Worm (Caenorhabditis elegans): ENCODE data around the gene bpl-1.

bpl-1 gene

ce11 chrII:6327317-6327716, 53.3 kb downstream of the bpl-1 start (continued):
- TF ChIP-seq alr-1 (tag; optimal IDR thresholded peaks at IDR 0.05; ENCODE audit: borderline replicate concordance), result no peak
- TF ChIP-seq nhr-12 (tag; optimal IDR thresholded peaks at IDR 0.05), result no peak
- TF ChIP-seq jun-1 (tag; optimal IDR thresholded peaks at IDR 0.05), result peak; percentile 34
- TF ChIP-seq mab-9 (GFP tag; IDR thresholded peaks at IDR 0.05), result no peak
- no peak for TF ChIP-seq blmp-1 (tag; optimal IDR thresholded peaks at IDR 0.05)
- TF ChIP-seq nhr-84 (tag; optimal IDR thresholded peaks at IDR 0.05), result no peak
- peak; percentile 16 for TF ChIP-seq nhr-20 (tag; optimal IDR thresholded peaks at IDR 0.05)
- TF ChIP-seq ztf-4 (tag; optimal IDR thresholded peaks at IDR 0.05), result no peak
- no peak for TF ChIP-seq snpc-4 (tag; optimal IDR thresholded peaks at IDR 0.05)
- peak; percentile 97 for TF ChIP-seq elt-2 (tag; optimal IDR thresholded peaks at IDR 0.05)
- TF ChIP-seq nhr-47 (tag; optimal IDR thresholded peaks at IDR 0.05), result no peak
- no peak for TF ChIP-seq zip-4 (GFP tag; optimal IDR thresholded peaks at IDR 0.05)
- TF ChIP-seq C34B4.2 (tag; optimal IDR thresholded peaks at IDR 0.05), result no peak

DNA sequence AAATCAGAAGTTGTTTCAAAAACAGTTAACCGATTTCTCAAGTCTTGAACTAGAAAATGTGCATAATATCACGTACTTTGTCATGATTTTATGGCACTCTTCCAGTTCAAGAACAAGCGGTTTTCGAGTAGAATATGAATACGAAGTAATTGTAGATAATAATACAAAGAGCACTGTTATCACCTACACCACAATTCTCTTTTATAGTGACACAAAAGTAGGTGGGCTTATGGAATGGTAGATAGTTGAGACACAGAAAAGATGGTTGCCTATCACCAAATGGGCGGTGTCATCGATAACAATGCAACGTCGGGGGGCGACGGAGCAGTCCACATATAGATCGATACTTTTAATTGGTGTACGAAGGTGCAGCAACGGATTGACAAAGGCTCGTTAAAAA, 54.7 kb downstream of the bpl-1 start:
- TF ChIP-seq elt-3 (tag; optimal IDR thresholded peaks at IDR 0.05) (no peak), grh-1 (GFP tag; IDR thresholded peaks at IDR 0.05) (no peak), ets-5 (GFP tag; IDR thresholded peaks at IDR 0.05) (no peak), lsy-2 (tag; optimal IDR thresholded peaks at IDR 0.05) (peak in 1 of 2 experiments; percentile 13), pax-3 (tag; optimal IDR thresholded peaks at IDR 0.05) (no peak), ceh-88 (GFP tag; IDR thresholded peaks at IDR 0.05) (no peak), elt-2 (tag; optimal IDR thresholded peaks at IDR 0.05) (peak; percentile 95), jun-1 (tag; optimal IDR thresholded peaks at IDR 0.05) (no peak), ceh-90 (tag; optimal IDR thresholded peaks at IDR 0.05) (no peak), lin-13 (GFP tag; optimal IDR thresholded peaks at IDR 0.05) (no peak), blmp-1 (tag; optimal IDR thresholded peaks at IDR 0.05) (no peak), lin-14 (GFP tag; optimal IDR thresholded peaks at IDR 0.05) (peak; percentile 33), F16B12.6 (tag; optimal IDR thresholded peaks at IDR 0.05) (no peak), snpc-4 (tag; optimal IDR thresholded peaks at IDR 0.05) (no peak), lin-35 (GFP tag; optimal IDR thresholded peaks at IDR 0.05) (peak in 1 of 2 experiments; percentile 65), ceh-82 (tag; optimal IDR thresholded peaks at IDR 0.05) (no peak), egl-27 (tag; optimal IDR thresholded peaks at IDR 0.05) (no peak), hpl-2 (GFP tag; optimal IDR thresholded peaks at IDR 0.05) (no peak), efl-1 (optimal IDR thresholded peaks at IDR 0.05) (no peak), efl-1 (GFP tag; optimal IDR thresholded peaks at IDR 0.05 in 1 of 2) (peak in 1 of 2 experiments; percentile 43), pqm-1 (tag; optimal IDR thresholded peaks at IDR 0.05) (peak; percentile 37), ama-1 (optimal IDR thresholded peaks at IDR 0.05) (peak; percentile 37), mef-2 (tag; optimal IDR thresholded peaks at IDR 0.05) (no peak), tlp-1 (tag; optimal IDR thresholded peaks at IDR 0.05) (peak; percentile 30), nhr-71 (tag; optimal IDR thresholded peaks at IDR 0.05) (peak; percentile 14), nhr-20 (tag; optimal IDR thresholded peaks at IDR 0.05) (peak; percentile 4), C16A3.4 (tag; optimal IDR thresholded peaks at IDR 0.05) (no peak), nhr-90 (tag; optimal IDR thresholded peaks at IDR 0.05; ENCODE audit: poor library complexity) (peak; percentile 38), rnt-1 (tag; optimal IDR thresholded peaks at IDR 0.05) (no peak), lin-15B (tag; optimal IDR thresholded peaks at IDR 0.05) (no peak)

Data from whole organism, L1 larva.